Fruit fly (Drosophila melanogaster): ENCODE data around the gene CG42245.

CG42245 gene

DNA sequence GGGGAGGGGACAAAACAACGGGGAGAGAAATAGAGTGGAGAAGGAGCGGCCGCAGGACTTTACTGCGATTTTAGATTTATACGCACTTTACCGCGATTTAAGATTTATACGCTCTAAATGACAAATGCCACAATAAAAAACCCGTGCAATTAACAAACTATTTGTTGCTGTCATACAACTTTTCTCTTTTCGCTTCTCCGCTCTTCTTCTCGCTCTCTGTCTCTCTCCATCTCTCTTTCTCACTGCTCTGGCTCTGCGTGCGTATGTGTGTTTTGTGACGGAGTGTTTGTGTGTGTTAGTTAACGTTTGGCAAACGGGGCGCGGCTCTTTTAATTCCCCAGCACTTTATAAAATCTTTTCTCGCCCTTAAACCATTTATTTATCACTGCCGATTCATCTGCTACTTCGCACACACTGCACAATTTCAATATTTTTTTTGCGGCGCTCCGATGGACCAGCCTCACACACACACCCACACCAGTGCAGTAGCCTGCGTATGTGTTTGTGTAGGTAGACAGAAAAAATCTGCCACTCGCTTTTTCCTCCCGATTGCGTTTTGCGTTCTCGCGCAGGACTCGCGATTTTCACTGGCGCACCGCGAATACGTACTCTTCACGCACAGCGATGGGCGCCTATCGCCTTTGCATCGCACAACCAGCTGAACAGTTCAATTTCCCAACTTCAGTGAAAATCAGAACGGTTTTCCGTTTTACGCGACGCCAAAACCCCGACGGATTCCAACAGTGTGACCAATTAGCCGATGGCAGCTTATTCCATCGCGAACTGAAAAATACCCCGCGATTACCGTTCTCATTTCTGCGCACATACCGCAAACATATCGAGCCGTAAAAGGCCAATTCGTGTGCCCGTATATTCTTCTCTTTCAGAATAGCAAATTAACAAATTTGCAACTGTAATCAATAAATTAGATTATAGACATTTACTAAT is 45.4 kb upstream of the CG42245 start, which contains the start of gene msn (continued):
- TF ChIP-seq CG10209 (GFP tag; optimal IDR thresholded peaks at IDR 0.05) (no peak), CkIIα-i1 (GFP tag; IDR thresholded peaks at IDR 0.05) (no peak), CG1602 (GFP tag; optimal IDR thresholded peaks at IDR 0.05) (no peak), CG7372 (GFP tag; IDR thresholded peaks at IDR 0.05) (no peak), Hr3 (GFP tag; optimal IDR thresholded peaks at IDR 0.05) (no peak), sr (GFP tag; IDR thresholded peaks at IDR 0.05) (peak; percentile 49; the same call in 1 of the 3 replicates), Chrac-16 (GFP tag; optimal IDR thresholded peaks at IDR 0.05) (no peak), CG1832 (GFP tag; optimal IDR thresholded peaks at IDR 0.05) (peak; percentile 47), Rfx (GFP tag; IDR thresholded peaks at IDR 0.05) (peak; percentile 62), CG4617 (GFP tag; optimal IDR thresholded peaks at IDR 0.05; ENCODE audit: borderline replicate concordance) (peak; percentile 59), CG15514 (GFP tag; optimal IDR thresholded peaks at IDR 0.05) (peak; percentile 63), CG18599 (GFP tag; optimal IDR thresholded peaks at IDR 0.05) (peak; percentile 36), CG14860 (GFP tag; IDR thresholded peaks at IDR 0.05; ENCODE audit: partially characterized antibody) (0 out of 3 replicates have a peak, but pooled peaks have one; percentile 36), al (GFP tag; IDR thresholded peaks at IDR 0.05) (no peak), B-H2 (GFP tag; optimal IDR thresholded peaks at IDR 0.05) (peak; percentile 11), chinmo (GFP tag; IDR thresholded peaks at IDR 0.05; ENCODE audit: partially characterized antibody) (0 out of 4 replicates have a peak, but pooled peaks have one; percentile 52), cg (GFP tag; optimal IDR thresholded peaks at IDR 0.05) (peak; percentile 100), CG9817 (tag; optimal IDR thresholded peaks at IDR 0.05) (no peak), CG12071 (GFP tag; optimal IDR thresholded peaks at IDR 0.05) (peak; percentile 58), CG8089 (GFP tag; optimal IDR thresholded peaks at IDR 0.05) (no peak), CG11696 (GFP tag; IDR thresholded peaks at IDR 0.05) (no peak), Trl (optimal IDR thresholded peaks at IDR 0.05) (peak; percentile 92 to 97), Trl (GFP tag; optimal IDR thresholded peaks at IDR 0.05) (no peak), stc (GFP tag; IDR thresholded peaks at IDR 0.05) (peak; percentile 36; the same call in 1 of the 2 replicates), p53 (GFP tag; optimal IDR thresholded peaks at IDR 0.05) (no peak), GATAe (GFP tag; conservative IDR thresholded peaks at IDR 0.05) (no peak), gt (GFP tag; IDR thresholded peaks at IDR 0.05) (no peak), Fer3 (tag; optimal IDR thresholded peaks at IDR 0.05) (peak; percentile 14), mam (GFP tag; optimal IDR thresholded peaks at IDR 0.05) (no peak), CG13424 (tag; optimal IDR thresholded peaks at IDR 0.05) (no peak), CG2712 (tag; optimal IDR thresholded peaks at IDR 0.05) (no peak), insv (GFP tag; optimal IDR thresholded peaks at IDR 0.05) (peak in 1 of 2 experiments; percentile 90), CG9797 (GFP tag; optimal IDR thresholded peaks at IDR 0.05) (peak; percentile 91), CG13296 (GFP tag; optimal IDR thresholded peaks at IDR 0.05) (peak; percentile 26), gsb (GFP tag; IDR thresholded peaks at IDR 0.05) (0 out of 2 replicates have a peak, but pooled peaks have one; percentile 29), Rx (GFP tag; IDR thresholded peaks at IDR 0.05) (no peak), CG18619 (GFP tag; optimal IDR thresholded peaks at IDR 0.05) (no peak), slou (GFP tag; optimal IDR thresholded peaks at IDR 0.05) (no peak), CG10654 (GFP tag; optimal IDR thresholded peaks at IDR 0.05) (peak; percentile 7), Drgx (GFP tag; IDR thresholded peaks at IDR 0.05) (peak; percentile 39; the same call in 1 of the 2 replicates), CG6854 (GFP tag; optimal IDR thresholded peaks at IDR 0.05) (peak; percentile 60), Myb (GFP tag; optimal IDR thresholded peaks at IDR 0.05) (peak; percentile 6), CG31224 (GFP tag; IDR thresholded peaks at IDR 0.05) (peak; percentile 21; the same call in 1 of the 2 replicates), Mad (GFP tag; optimal IDR thresholded peaks at IDR 0.05) (no peak), CG12769 (tag; optimal IDR thresholded peaks at IDR 0.05) (peak; percentile 29), NC2β (GFP tag; optimal IDR thresholded peaks at IDR 0.05) (peak; percentile 62), CG14441 (GFP tag; IDR thresholded peaks at IDR 0.05) (0 out of 2 replicates have a peak, but pooled peaks have one; percentile 22), CG2202 (tag; optimal IDR thresholded peaks at IDR 0.05) (peak; percentile 16)
